Worm (Caenorhabditis elegans) whole organism, young adult: ENCODE measurements around the gene T01C3.11.

ENCODE experiments used
- B0035.1 ChIP-seq: sonication (generic microtip); optimal IDR thresholded peaks from 2 replicates; lab custom pipeline; 2016; ENCODE audit warnings: missing genetic modification characterization, mild to moderate bottlenecking, missing compliant biosample characterization, missing genotype, missing genetic modification reagents
- B0336.3 ChIP-seq: fragments of 200-800 bp; sonication (Bioruptor generic); IDR thresholded peaks from 2 replicates; pipeline ENCODE4 v1.3.6; 2022; ENCODE audit warnings: missing genetic modification characterization, missing compliant biosample characterization
- C06A6.2 ChIP-seq: fragments of 200-800 bp; sonication (Bioruptor generic); conservative IDR thresholded peaks from 2 replicates; pipeline ENCODE4 v1.3.6; 2022; ENCODE audit warnings: missing genetic modification characterization, missing compliant biosample characterization
- F23B12.7 ChIP-seq: sonication (generic microtip); optimal IDR thresholded peaks from 2 replicates; lab custom pipeline; 2017; ENCODE audit warnings: missing genetic modification characterization, mild to moderate bottlenecking, missing compliant biosample characterization, antibody characterized with exemption, moderate library complexity; ENCODE audit not compliant: insufficient read depth
- F52B5.7 ChIP-seq: sonication (generic microtip); optimal IDR thresholded peaks from 2 replicates; lab custom pipeline; 2016; ENCODE audit warnings: mild to moderate bottlenecking, missing genetic modification characterization, missing compliant biosample characterization
- F55B11.4 ChIP-seq: sonication (generic microtip); optimal IDR thresholded peaks from 2 replicates; lab custom pipeline; 2016; ENCODE audit warnings: missing compliant biosample characterization, missing genetic modification characterization, borderline replicate concordance; ENCODE audit not compliant: insufficient read depth
- F57C9.4 ChIP-seq: sonication (generic microtip); optimal IDR thresholded peaks from 2 replicates; lab custom pipeline; 2017; ENCODE audit warnings: mild to moderate bottlenecking, missing genetic modification characterization, missing compliant biosample characterization
- K11D2.4 ChIP-seq: fragments of 200-800 bp; sonication (Bioruptor generic); IDR thresholded peaks from 2 replicates; pipeline ENCODE4 v1.3.6; 2022; ENCODE audit warnings: missing genetic modification reagents, missing genetic modification characterization, missing compliant biosample characterization
- Y53F4B.3 ChIP-seq: fragments of 200-800 bp; sonication (Bioruptor generic); IDR thresholded peaks from 2 replicates; pipeline ENCODE4 v1.3.6; 2022; ENCODE audit warnings: missing genetic modification reagents, missing genetic modification characterization, missing compliant biosample characterization
- Y53G8AR.9 ChIP-seq: fragments of 200-800 bp; sonication (Bioruptor generic); conservative IDR thresholded peaks from 2 replicates; pipeline ENCODE4 v1.3.6; 2022; ENCODE audit warnings: missing genetic modification reagents, missing genetic modification characterization, missing compliant biosample characterization
- Y56A3A.18 ChIP-seq: fragments of 200-800 bp; sonication (Bioruptor generic); IDR thresholded peaks from 2 replicates; pipeline ENCODE4 v1.3.6; 2022; ENCODE audit warnings: missing genetic modification reagents, missing genetic modification characterization, missing compliant biosample characterization
- Y95B8A.8 ChIP-seq: fragments of 200-800 bp; sonication (Bioruptor generic); IDR thresholded peaks from 2 replicates; pipeline ENCODE4 v1.3.6; 2022; ENCODE audit warnings: missing genetic modification reagents, missing genetic modification characterization, missing compliant biosample characterization
- aptf-2 ChIP-seq: fragments of 200-800 bp; sonication (Bioruptor generic); conservative IDR thresholded peaks from 2 replicates; pipeline ENCODE4 v1.3.6; 2022; ENCODE audit warnings: missing genetic modification reagents, missing genetic modification characterization, missing compliant biosample characterization
- athp-1 ChIP-seq: sonication (generic microtip); optimal IDR thresholded peaks from 2 replicates; lab custom pipeline; 2017; ENCODE audit warnings: mild to moderate bottlenecking, missing genetic modification characterization, missing compliant biosample characterization
- attf-3 ChIP-seq: fragments of 200-800 bp; sonication (Bioruptor generic); conservative IDR thresholded peaks from 2 replicates; pipeline ENCODE4 v1.3.6; 2022; ENCODE audit warnings: missing genetic modification reagents, missing genetic modification characterization, missing compliant biosample characterization
- cebp-1 ChIP-seq, 2 experiments: fragments of 200-800 bp in 1 of 2; sonication (Bioruptor generic) in 1 of 2; sonication (generic microtip) in 1 of 2; IDR thresholded peaks in 1 of 2; optimal IDR thresholded peaks in 1 of 2; 2 replicates each; pipeline versions ENCODE4 v1.3.6 to Lab custom; 2017 to 2022; ENCODE audit warnings: missing compliant biosample characterization in 2 of 2, missing genetic modification characterization in 2 of 2, mild to moderate bottlenecking in 1 of 2, missing genetic modification reagents in 1 of 2, moderate library complexity in 1 of 2
- cebp-2 ChIP-seq: fragments of 200-800 bp; sonication (Bioruptor generic); IDR thresholded peaks from 2 replicates; pipeline ENCODE4 v1.3.6; 2022; ENCODE audit warnings: missing genetic modification characterization, missing compliant biosample characterization
- ceh-100 ChIP-seq: fragments of 200-800 bp; sonication (Bioruptor generic); IDR thresholded peaks from 2 replicates; pipeline ENCODE4 v1.3.6; 2022; ENCODE audit warnings: missing genetic modification reagents, missing genetic modification characterization, missing compliant biosample characterization
- ceh-27 ChIP-seq: fragments of 200-800 bp; sonication (Bioruptor generic); optimal IDR thresholded peaks from 2 replicates; lab custom pipeline; 2018; ENCODE audit warnings: mild to moderate bottlenecking, missing genetic modification characterization, moderate library complexity, missing compliant biosample characterization
- ceh-40 ChIP-seq: fragments of 200-800 bp; sonication (Bioruptor generic); IDR thresholded peaks from 2 replicates; pipeline ENCODE4 v1.3.6; 2022; ENCODE audit warnings: missing genetic modification characterization, missing compliant biosample characterization
- ceh-79 ChIP-seq: sonication (generic microtip); optimal IDR thresholded peaks from 2 replicates; lab custom pipeline; 2017; ENCODE audit warnings: mild to moderate bottlenecking, missing genetic modification characterization, missing compliant biosample characterization
- die-1 ChIP-seq: sonication (generic microtip); optimal IDR thresholded peaks from 2 replicates; lab custom pipeline; 2016; ENCODE audit warnings: missing genotype, mild to moderate bottlenecking, missing genetic modification characterization, missing compliant biosample characterization
- dpl-1 ChIP-seq: fragments of 150-350 bp; optimal IDR thresholded peaks from 2 replicates; lab custom pipeline; 2014; ENCODE audit warnings: missing biosample characterization, missing genetic modification reagents, missing genetic modification characterization
- egl-18 ChIP-seq: fragments of 200-800 bp; sonication (Bioruptor generic); IDR thresholded peaks from 2 replicates; pipeline ENCODE4 v1.3.6; 2022; ENCODE audit warnings: missing genetic modification reagents, missing genetic modification characterization, missing compliant biosample characterization
- ets-4 ChIP-seq: fragments of 200-800 bp; sonication (Bioruptor generic); optimal IDR thresholded peaks from 2 replicates; lab custom pipeline; 2018; ENCODE audit warnings: mild to moderate bottlenecking, missing genetic modification characterization, missing compliant biosample characterization
- hlh-26 ChIP-seq: fragments of 200-800 bp; sonication (Bioruptor generic); conservative IDR thresholded peaks from 2 replicates; pipeline ENCODE4 v1.3.6; 2022; ENCODE audit warnings: missing genetic modification reagents, missing genetic modification characterization, missing compliant biosample characterization
- hrde-1 ChIP-seq: sonication (generic microtip); optimal IDR thresholded peaks from 2 replicates; lab custom pipeline; 2016; ENCODE audit warnings: missing genetic modification characterization, mild to moderate bottlenecking, missing compliant biosample characterization, moderate library complexity, missing genotype, missing genetic modification reagents, borderline replicate concordance
- let-607 ChIP-seq, 2 experiments: fragments of 200-800 bp in 1 of 2; sonication (Bioruptor generic) in 1 of 2; sonication (generic microtip) in 1 of 2; optimal IDR thresholded peaks; 2 replicates each; lab custom pipeline; 2016 to 2018; ENCODE audit warnings: mild to moderate bottlenecking in 2 of 2, missing compliant biosample characterization in 2 of 2, missing genetic modification characterization in 2 of 2, moderate library complexity in 2 of 2, missing genotype in 1 of 2
- lin-40 ChIP-seq: sonication (generic microtip); optimal IDR thresholded peaks from 2 replicates; lab custom pipeline; 2016; ENCODE audit warnings: missing genetic modification characterization, mild to moderate bottlenecking, missing compliant biosample characterization, missing genotype, missing genetic modification reagents
- mel-28 ChIP-seq: sonication (generic microtip); optimal IDR thresholded peaks from 2 replicates; lab custom pipeline; 2016; ENCODE audit warnings: borderline replicate concordance, mild to moderate bottlenecking, missing genetic modification characterization, missing compliant biosample characterization
- nhr-120 ChIP-seq: fragments of 200-800 bp; sonication (Bioruptor generic); IDR thresholded peaks from 2 replicates; pipeline ENCODE4 v1.3.6; 2022; ENCODE audit warnings: missing genetic modification characterization, missing compliant biosample characterization
- nhr-179 ChIP-seq: sonication (generic microtip); optimal IDR thresholded peaks from 2 replicates; lab custom pipeline; 2016; ENCODE audit warnings: mild to moderate bottlenecking, missing genetic modification characterization, missing compliant biosample characterization
- nhr-80 ChIP-seq: sonication (generic microtip); optimal IDR thresholded peaks from 2 replicates; lab custom pipeline; 2016; ENCODE audit warnings: missing genetic modification characterization, missing compliant biosample characterization
- rcor-1 ChIP-seq: fragments of 200-800 bp; sonication (Bioruptor generic); IDR thresholded peaks from 2 replicates; pipeline ENCODE4 v1.3.6; 2022; ENCODE audit warnings: missing genetic modification reagents, missing genetic modification characterization, missing compliant biosample characterization
- rec-8 ChIP-seq, 2 experiments: sonication (generic microtip); optimal IDR thresholded peaks; 2 replicates each; lab custom pipeline; 2016; ENCODE audit warnings: mild to moderate bottlenecking in 2 of 2, missing genetic modification characterization in 2 of 2, missing genetic modification reagents in 2 of 2, missing genotype in 2 of 2, missing biosample characterization in 1 of 2, missing compliant biosample characterization in 1 of 2, moderate library complexity in 1 of 2
- rpc-1 ChIP-seq, 2 experiments: fragments of 150-350 bp in 1 of 2; sonication (generic microtip) in 1 of 2; optimal IDR thresholded peaks; 2 replicates each; lab custom pipeline; 2014 to 2018; ENCODE audit warnings: missing biosample characterization in 1 of 2, missing genetic modification characterization in 1 of 2, missing genetic modification reagents in 1 of 2, missing genotype in 1 of 2
- sea-2 ChIP-seq: fragments of 200-800 bp; sonication (Bioruptor generic); IDR thresholded peaks from 2 replicates; pipeline ENCODE4 v1.3.6; 2022; ENCODE audit warnings: missing genetic modification characterization, missing compliant biosample characterization
- snpc-1.1 ChIP-seq: sonication (generic microtip); optimal IDR thresholded peaks from 2 replicates; lab custom pipeline; 2017; ENCODE audit warnings: missing genetic modification characterization, mild to moderate bottlenecking, missing compliant biosample characterization, antibody characterized with exemption, moderate library complexity, missing genotype, missing genetic modification reagents; ENCODE audit not compliant: insufficient read depth
- snpc-1.3 ChIP-seq: sonication (generic microtip); optimal IDR thresholded peaks from 2 replicates; lab custom pipeline; 2017; ENCODE audit warnings: missing genetic modification characterization, mild to moderate bottlenecking, missing compliant biosample characterization, antibody characterized with exemption, moderate library complexity, missing genotype, missing genetic modification reagents; ENCODE audit not compliant: insufficient read depth
- somi-1 ChIP-seq: fragments of 200-800 bp; sonication (Bioruptor generic); optimal IDR thresholded peaks from 2 replicates; lab custom pipeline; 2018; ENCODE audit warnings: mild to moderate bottlenecking, missing genetic modification characterization, missing compliant biosample characterization
- tbp1 ChIP-seq: fragments of 200-800 bp; sonication (Bioruptor generic); optimal IDR thresholded peaks from 2 replicates; lab custom pipeline; 2018; ENCODE audit warnings: mild to moderate bottlenecking, missing genetic modification characterization, missing compliant biosample characterization

The T01C3.11 gene

ce11 chrV:15015799-15016198, 16.5 kb downstream of the T01C3.11 start:
- TF ChIP-seq C06A6.2 = no peak
- no peak for TF ChIP-seq athp-1 (tag; lab: Kevin White, UChicago)
- no peak for TF ChIP-seq ceh-79 (tag; lab: Kevin White, UChicago)
- no peak for TF ChIP-seq Y95B8A.8 (GFP tag; lab: Robert Waterston, UW)
- no peak for TF ChIP-seq ceh-27
- no peak for TF ChIP-seq hlh-26
- TF ChIP-seq dpl-1 = no peak
- TF ChIP-seq attf-3 (GFP tag; lab: Robert Waterston, UW) = no peak
- no peak for TF ChIP-seq nhr-120 (GFP tag; lab: Robert Waterston, UW)
- TF ChIP-seq let-607 (tag; optimal IDR thresholded peaks at IDR 0.05; lab: Kevin White, UChicago) = no peak
- no peak for TF ChIP-seq F55B11.4 (tag; lab: Kevin White, UChicago)
- TF ChIP-seq nhr-179 (tag; lab: Kevin White, UChicago) = no peak

ce11 chrV:15016795-15017429, 17.6 kb downstream of the T01C3.11 start:
- TF ChIP-seq B0336.3 (GFP tag; lab: Robert Waterston, UW) = no peak
- TF ChIP-seq rcor-1 (GFP tag; lab: Robert Waterston, UW) = no peak
- TF ChIP-seq nhr-120 (GFP tag; lab: Robert Waterston, UW) = no peak
- no peak for TF ChIP-seq somi-1
- TF ChIP-seq nhr-80 (tag; lab: Kevin White, UChicago) = no peak
- no peak for TF ChIP-seq B0035.1 (tag; lab: Kevin White, UChicago)
- TF ChIP-seq sea-2 (GFP tag; lab: Robert Waterston, UW) = no peak
- no peak for TF ChIP-seq Y56A3A.18 (GFP tag; lab: Robert Waterston, UW)
- TF ChIP-seq let-607 (tag; optimal IDR thresholded peaks at IDR 0.05; lab: Kevin White, UChicago) = no peak
- TF ChIP-seq K11D2.4 = no peak
- TF ChIP-seq Y53G8AR.9 (GFP tag; lab: Robert Waterston, UW) = no peak
- no peak for TF ChIP-seq cebp-2 (GFP tag; lab: Robert Waterston, UW)
- no peak for TF ChIP-seq mel-28 (tag; lab: Kevin White, UChicago)
- no peak for TF ChIP-seq rec-8 (tag; optimal IDR thresholded peaks at IDR 0.05; lab: Kevin White, UChicago)
- TF ChIP-seq cebp-1 (GFP tag; IDR thresholded peaks at IDR 0.05; lab: Robert Waterston, UW) = no peak
- TF ChIP-seq cebp-1 (tag; optimal IDR thresholded peaks at IDR 0.05; lab: Kevin White, UChicago) = no peak
- no peak for TF ChIP-seq Y95B8A.8 (GFP tag; lab: Robert Waterston, UW)
- TF ChIP-seq tbp1 (GFP tag; lab: Kevin White, UChicago) = no peak
- TF ChIP-seq rpc-1 (optimal IDR thresholded peaks at IDR 0.05; lab: Kevin White, UChicago) = no peak
- TF ChIP-seq rpc-1 (tag; optimal IDR thresholded peaks at IDR 0.05; lab: Kevin White, UChicago) = no peak
- TF ChIP-seq, all 124 proteins: peak for 0

ce11 chrV:15020229-15020628, 20.9 kb downstream of the T01C3.11 start, which contains the start of gene F14H8.2:
TSS of gene F14H8.2 (minus strand) at chrV:15020329.
- TF ChIP-seq ets-4 (no peak), F57C9.4 (tag; lab: Kevin White, UChicago) (no peak)

ce11 chrV:15020732-15021131, 21.4 kb downstream of the T01C3.11 start, which contains the start of gene F14H8.5:
TSS of gene F14H8.5 (plus strand) at chrV:15021032.
- TF ChIP-seq cebp-1 (GFP tag; IDR thresholded peaks at IDR 0.05; lab: Robert Waterston, UW) = no peak
- no peak for TF ChIP-seq cebp-1 (tag; optimal IDR thresholded peaks at IDR 0.05; lab: Kevin White, UChicago)
- no peak for TF ChIP-seq F52B5.7 (tag; lab: Kevin White, UChicago)
- TF ChIP-seq Y53F4B.3 (GFP tag; lab: Robert Waterston, UW) = no peak
- no peak for TF ChIP-seq snpc-1.1
- no peak for TF ChIP-seq hrde-1 (tag; lab: Kevin White, UChicago)
- TF ChIP-seq snpc-1.3 (tag; lab: Kevin White, UChicago) = no peak
- no peak for TF ChIP-seq egl-18 (GFP tag; lab: Robert Waterston, UW)
- no peak for TF ChIP-seq lin-40
- TF ChIP-seq sea-2 (GFP tag; lab: Robert Waterston, UW) = no peak
- TF ChIP-seq aptf-2 (GFP tag; lab: Robert Waterston, UW) = no peak
- no peak for TF ChIP-seq die-1 (tag; lab: Kevin White, UChicago)
- TF ChIP-seq ceh-100 = no peak
- TF ChIP-seq F23B12.7 (tag; lab: Kevin White, UChicago) = no peak
- TF ChIP-seq ceh-40 (GFP tag; lab: Robert Waterston, UW) = no peak
